Worm (Caenorhabditis elegans) whole organism, mixed stage, embryonic: Measurements from ENCODE around the gene str-233.
"Not testable (repeated sequence)": the region's sequence is repeated elsewhere in the genome, so short reads cannot be mapped to it uniquely, and the experiment has no call there.

Source experiments
- mep-1 ChIP-seq: fragments of 150-350 bp; optimal IDR thresholded peaks from 2 replicates; lab custom pipeline; 2017; ENCODE audit warnings: missing biosample characterization, missing genetic modification reagents, missing genetic modification characterization, inconsistent platforms
- nhr-76 ChIP-seq: sonication (generic microtip); optimal IDR thresholded peaks from 2 replicates; lab custom pipeline; 2017; ENCODE audit warnings: missing biosample characterization, missing genetic modification characterization
- snpc-4 ChIP-seq: fragments of 150-350 bp; optimal IDR thresholded peaks from 2 replicates; lab custom pipeline; 2014; ENCODE audit warnings: missing biosample characterization, missing genetic modification characterization
- unc-39 ChIP-seq: fragments of 150-350 bp; optimal IDR thresholded peaks from 2 replicates; lab custom pipeline; 2014; ENCODE audit warnings: missing biosample characterization, missing genetic modification characterization
- unc-62 ChIP-seq: fragments of 150-350 bp; optimal IDR thresholded peaks from 2 replicates; lab custom pipeline; 2014; ENCODE audit warnings: missing biosample characterization, missing genetic modification reagents, missing genetic modification characterization
- ztf-11 ChIP-seq: fragments of 150-350 bp; optimal IDR thresholded peaks from 2 replicates; lab custom pipeline; 2014; ENCODE audit warnings: missing biosample characterization, missing genetic modification characterization

DNA sequence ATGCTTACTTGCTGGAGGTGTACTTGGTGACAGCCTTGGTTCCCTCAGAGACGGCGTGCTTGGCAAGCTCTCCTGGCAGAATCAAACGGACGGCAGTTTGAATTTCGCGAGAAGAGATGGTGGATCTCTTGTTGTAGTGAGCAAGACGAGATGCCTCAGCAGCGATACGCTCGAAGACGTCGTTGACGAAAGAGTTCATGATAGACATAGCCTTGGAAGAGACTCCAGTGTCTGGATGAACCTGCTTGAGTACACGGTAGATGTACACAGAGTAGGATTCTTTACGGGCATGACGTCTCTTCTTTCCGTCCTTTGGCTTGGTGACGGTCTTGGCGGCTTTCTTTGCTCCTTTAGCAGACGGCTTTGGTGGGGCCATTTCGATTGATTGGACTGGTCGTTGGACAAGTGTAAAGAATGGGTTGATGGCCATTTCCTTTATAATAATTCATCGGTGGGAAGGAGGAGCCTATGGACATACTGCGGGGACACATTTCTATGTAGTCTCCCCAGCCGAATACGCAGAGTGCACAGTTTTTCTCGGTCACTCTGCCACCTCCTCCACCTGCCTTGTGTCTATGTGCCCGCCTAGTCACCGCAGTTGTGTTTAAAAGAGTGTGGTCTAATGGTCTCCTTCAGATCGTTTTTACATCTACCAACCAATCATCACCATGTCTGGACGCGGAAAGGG, 30.8 kb upstream of the str-233 start, which contains the start of the genes his-4 and his-3:
- TF ChIP-seq unc-39, snpc-4, nhr-76 (tag; lab: Kevin White, UChicago): not testable (repeated sequence)
- TF ChIP-seq ztf-11 (tag; lab: Kevin White, UChicago) = peak; percentile 94
- peak; percentile 13 for TF ChIP-seq unc-62 (GFP tag; lab: Kevin White, UChicago)
- peak; percentile 57 for TF ChIP-seq mep-1
